Worm (Caenorhabditis elegans) whole organism, midembryonic: ENCODE data around the gene nas-12.

Source experiments
- flt-1 ChIP-seq: fragments of 200-800 bp; sonication (Bioruptor generic); IDR thresholded peaks from 2 replicates; pipeline ENCODE4 v1.3.6; 2022; ENCODE audit warnings: missing genetic modification characterization, missing compliant biosample characterization
- klf-2 ChIP-seq: fragments of 200-800 bp; sonication (Bioruptor generic); conservative IDR thresholded peaks from 2 replicates; pipeline ENCODE4 v1.3.6; 2022; ENCODE audit warnings: missing genetic modification reagents, missing genetic modification characterization, missing compliant biosample characterization
- ref-1 ChIP-seq: fragments of 200-800 bp; sonication (Bioruptor generic); conservative IDR thresholded peaks from 2 replicates; pipeline ENCODE4 v1.3.6; 2022; ENCODE audit warnings: missing genetic modification reagents, missing genetic modification characterization, missing compliant biosample characterization

- TF ChIP-seq ref-1 = no peak
- no peak for TF ChIP-seq klf-2 (GFP tag; lab: Robert Waterston, UW)
- no peak for TF ChIP-seq flt-1 (GFP tag; lab: Robert Waterston, UW)
Measured at ce11 chrIV:10216704-10217296, 7.0 kb upstream of the nas-12 start.
